Fruit fly (Drosophila melanogaster): ENCODE results near the gene CkIIalpha-i3.

The CkIIalpha-i3 gene

DNA sequence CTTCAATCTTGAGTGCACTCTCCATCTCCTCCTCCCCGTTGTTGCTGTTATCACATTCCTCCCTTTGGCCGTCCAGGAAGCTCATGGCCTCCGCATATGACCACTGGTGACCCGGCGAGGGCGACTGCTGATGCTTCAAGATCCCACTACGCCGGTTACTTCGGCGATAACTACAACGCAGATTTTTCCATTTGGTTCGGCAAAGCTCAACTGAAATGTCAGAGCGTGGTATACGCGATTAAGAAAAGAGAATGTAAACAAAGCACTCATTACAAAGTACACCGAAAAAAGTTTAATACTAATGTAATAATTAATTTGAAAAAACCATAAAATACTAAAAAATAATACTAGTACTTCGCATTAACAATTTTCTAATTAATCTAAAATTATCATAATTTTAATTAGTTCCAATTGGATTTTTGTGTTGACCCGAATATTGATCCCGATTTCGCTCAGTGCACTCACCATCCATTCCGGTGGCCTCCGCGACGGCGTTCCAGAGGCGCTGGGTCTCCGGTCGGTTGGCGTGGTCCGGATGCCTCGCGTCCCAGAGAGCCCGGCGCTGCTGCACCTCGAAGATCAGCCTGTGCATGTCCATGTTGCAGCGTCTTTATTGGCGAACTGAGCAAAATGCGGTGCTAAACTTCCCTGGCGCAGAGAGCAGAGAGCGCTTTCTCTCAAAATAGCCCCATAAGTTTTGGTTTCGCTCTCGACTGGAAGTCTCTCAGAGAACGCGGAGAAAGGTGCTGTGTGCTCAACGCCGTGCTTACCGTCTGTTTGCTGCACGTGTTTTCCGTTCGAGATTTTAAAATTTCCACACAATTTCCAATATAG lies 28.3 kb upstream of the CkIIalpha-i3 start (continued):
- TF ChIP-seq CG3919 (GFP tag; optimal IDR thresholded peaks at IDR 0.05) (peak; percentile 97), Sox14 (GFP tag; optimal IDR thresholded peaks at IDR 0.05) (peak; percentile 92), fd85E (GFP tag; optimal IDR thresholded peaks at IDR 0.05) (peak; percentile 73), Eip78C (GFP tag) (peak; percentile 99), Hr39 (GFP tag; optimal IDR thresholded peaks at IDR 0.05) (peak; percentile 79), CG16779 (tag; optimal IDR thresholded peaks at IDR 0.05) (peak; percentile 95), spab (GFP tag; optimal IDR thresholded peaks at IDR 0.05) (peak; percentile 97), achi (GFP tag; optimal IDR thresholded peaks at IDR 0.05) (peak; percentile 97), Met (GFP tag; optimal IDR thresholded peaks at IDR 0.05) (peak; percentile 91), CG8632 (GFP tag; optimal IDR thresholded peaks at IDR 0.05) (peak; percentile 98), Lpt (GFP tag; optimal IDR thresholded peaks at IDR 0.05) (peak; percentile 92), dsx (GFP tag; optimal IDR thresholded peaks at IDR 0.05; ENCODE audit: poor library complexity, severe bottlenecking) (peak; percentile 97), eg (GFP tag; IDR thresholded peaks at IDR 0.05) (peak; percentile 97), Ets21C (GFP tag; optimal IDR thresholded peaks at IDR 0.05) (peak; percentile 76), CG10669 (GFP tag; optimal IDR thresholded peaks at IDR 0.05) (peak; percentile 93), fd59A (GFP tag; optimal IDR thresholded peaks at IDR 0.05) (peak; percentile 96), Sox102F (GFP tag; optimal IDR thresholded peaks at IDR 0.05) (peak; percentile 92), lz (GFP tag; optimal IDR thresholded peaks at IDR 0.05) (peak; percentile 92), CG31627 (GFP tag; optimal IDR thresholded peaks at IDR 0.05) (peak; percentile 88), CG6276 (GFP tag; optimal IDR thresholded peaks at IDR 0.05) (peak; percentile 92)

DNA sequence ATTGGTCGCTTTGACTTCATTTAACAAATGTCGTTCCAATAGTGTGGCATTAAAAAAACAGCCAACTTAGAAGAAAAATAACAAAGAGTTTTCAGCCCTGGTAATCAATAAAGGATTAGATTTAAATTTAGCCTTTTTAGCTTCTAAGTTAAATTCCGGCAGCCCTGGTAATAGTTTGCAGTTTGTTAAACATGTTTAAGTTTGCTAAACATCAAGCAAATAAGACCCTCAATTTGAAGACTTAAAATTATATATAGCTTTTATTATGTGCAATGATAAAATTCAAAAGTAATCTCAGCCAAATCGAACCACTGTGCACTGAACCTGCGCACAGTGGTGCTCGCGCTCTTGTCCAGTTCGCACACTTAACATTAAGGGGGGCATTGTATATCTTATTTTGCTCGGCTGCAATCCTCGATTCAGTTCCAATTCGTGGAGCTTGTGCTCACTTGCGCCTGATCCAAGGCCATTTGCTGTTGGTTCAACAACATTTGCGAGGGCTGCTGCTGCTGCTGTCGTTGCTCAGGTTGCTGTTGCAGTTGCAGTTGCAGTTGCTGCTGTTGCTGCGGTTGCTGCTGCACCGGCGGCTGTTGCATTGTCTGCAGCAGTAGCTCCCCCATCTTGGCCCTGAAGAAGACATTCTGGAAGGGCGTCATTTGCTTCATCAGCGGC lies 27.2 kb upstream of the CkIIalpha-i3 start:
- TF ChIP-seq Sox102F (GFP tag; optimal IDR thresholded peaks at IDR 0.05) (peak; percentile 7), spab (GFP tag; optimal IDR thresholded peaks at IDR 0.05) (peak; percentile 3), eg (GFP tag; IDR thresholded peaks at IDR 0.05) (0 out of 3 replicates have a peak, but pooled peaks have one; percentile 12), pdm3 (GFP tag; optimal IDR thresholded peaks at IDR 0.05) (no peak), CG6163 (GFP tag; IDR thresholded peaks at IDR 0.05) (peak; percentile 36; the same call in 2 of the 3 replicates), topi (GFP tag; optimal IDR thresholded peaks at IDR 0.05) (peak; percentile 15), Smox (GFP tag; optimal IDR thresholded peaks at IDR 0.05) (no peak), CG3919 (GFP tag; optimal IDR thresholded peaks at IDR 0.05) (peak; percentile 29), Lpt (GFP tag; optimal IDR thresholded peaks at IDR 0.05) (no peak), fd59A (GFP tag; optimal IDR thresholded peaks at IDR 0.05) (no peak), ss (GFP tag; optimal IDR thresholded peaks at IDR 0.05) (peak in 1 of 2 experiments; percentile 23), fkh (GFP tag; optimal IDR thresholded peaks at IDR 0.05) (no peak), svp (GFP tag) (peak; percentile 21), CG3032 (tag; optimal IDR thresholded peaks at IDR 0.05) (peak; percentile 25), CG34406 (GFP tag; optimal IDR thresholded peaks at IDR 0.05) (peak; percentile 9), CG6276 (GFP tag; optimal IDR thresholded peaks at IDR 0.05) (no peak), dsx (GFP tag; optimal IDR thresholded peaks at IDR 0.05; ENCODE audit: poor library complexity, severe bottlenecking) (peak; percentile 17), Hr38 (GFP tag; optimal IDR thresholded peaks at IDR 0.05) (no peak), CG6792 (GFP tag; optimal IDR thresholded peaks at IDR 0.05) (peak; percentile 18), Eip93F (GFP tag; optimal IDR thresholded peaks at IDR 0.05) (no peak), CG10631 (GFP tag; optimal IDR thresholded peaks at IDR 0.05) (peak; percentile 27), CG15336 (GFP tag; IDR thresholded peaks at IDR 0.05) (0 out of 2 replicates have a peak, but pooled peaks have one; percentile 22), esn (GFP tag; optimal IDR thresholded peaks at IDR 0.05) (peak; percentile 1), net (GFP tag; optimal IDR thresholded peaks at IDR 0.05) (peak; percentile 21), CG8632 (GFP tag; optimal IDR thresholded peaks at IDR 0.05) (peak; percentile 46), CG8319 (GFP tag; optimal IDR thresholded peaks at IDR 0.05) (no peak), Met (GFP tag; optimal IDR thresholded peaks at IDR 0.05) (no peak), CG10669 (GFP tag; optimal IDR thresholded peaks at IDR 0.05) (peak; percentile 35), CG31627 (GFP tag; optimal IDR thresholded peaks at IDR 0.05) (no peak), achi (GFP tag; optimal IDR thresholded peaks at IDR 0.05) (peak; percentile 4), Ets96B (tag; optimal IDR thresholded peaks at IDR 0.05) (peak; percentile 21), Sox15 (GFP tag; optimal IDR thresholded peaks at IDR 0.05) (no peak), Blimp-1 (GFP tag; optimal IDR thresholded peaks at IDR 0.05) (no peak), CG16779 (tag; optimal IDR thresholded peaks at IDR 0.05) (no peak), CG8119 (GFP tag; IDR thresholded peaks at IDR 0.05) (no peak), fd85E (GFP tag; optimal IDR thresholded peaks at IDR 0.05) (no peak), vri (GFP tag; optimal IDR thresholded peaks at IDR 0.05) (no peak), CG11762 (GFP tag; optimal IDR thresholded peaks at IDR 0.05; ENCODE audit: insufficient read depth) (no peak), cyc (GFP tag; optimal IDR thresholded peaks at IDR 0.05) (no peak), lz (GFP tag; optimal IDR thresholded peaks at IDR 0.05) (no peak)

All from whole organism, prepupa.